Fruit fly (Drosophila melanogaster) whole organism, wandering third instar larva: ENCODE results near the gene Hs2st.

Experiments
- Abd-B ChIP-seq: fragments of >200 bp; optimal IDR thresholded peaks from 2 replicates; lab custom pipeline; 2017; ENCODE audit warnings: missing biosample characterization, missing genetic modification characterization
- CG32264 ChIP-seq: fragments of 200-800 bp; sonication (Bioruptor generic); optimal IDR thresholded peaks from 2 replicates; lab custom pipeline; 2016; ENCODE audit warnings: missing biosample characterization, missing genetic modification characterization
- CG9705 ChIP-seq: fragments of 200-800 bp; sonication (Bioruptor generic); optimal IDR thresholded peaks from 2 replicates; lab custom pipeline; 2018; ENCODE audit warnings: missing biosample characterization, mild to moderate bottlenecking, missing genetic modification characterization
- Dif ChIP-seq: fragments of 200-275, 200-300 bp; sonication (Bioruptor generic); optimal IDR thresholded peaks from 2 replicates; lab custom pipeline; 2018; ENCODE audit warnings: missing biosample characterization, missing genetic modification characterization; ENCODE audit not compliant: partially characterized antibody
- GATAd ChIP-seq: sonication (Bioruptor generic); optimal IDR thresholded peaks from 2 replicates; lab custom pipeline; 2016; ENCODE audit warnings: missing biosample characterization, missing genetic modification characterization
- Hnf4 ChIP-seq: fragments of 200-800 bp; sonication (Bioruptor generic); optimal IDR thresholded peaks from 2 replicates; lab custom pipeline; 2016; ENCODE audit warnings: missing biosample characterization, mild to moderate bottlenecking, missing genetic modification characterization
- Hr78 ChIP-seq: fragments of >200 bp; optimal IDR thresholded peaks from 2 replicates; lab custom pipeline; 2017; ENCODE audit warnings: missing biosample characterization, missing genetic modification characterization
- Hr83 ChIP-seq: fragments of 200-300 bp; sonication (Bioruptor generic); optimal IDR thresholded peaks from 2 replicates; lab custom pipeline; 2016; ENCODE audit warnings: missing biosample characterization, mild to moderate bottlenecking, missing genetic modification characterization, moderate library complexity; ENCODE audit not compliant: poor library complexity, severe bottlenecking
- Jra ChIP-seq: sonication (Bioruptor generic); optimal IDR thresholded peaks from 2 replicates; lab custom pipeline; 2016; ENCODE audit warnings: missing biosample characterization, missing genetic modification characterization
- Mio ChIP-seq: sonication (Bioruptor generic); optimal IDR thresholded peaks from 2 replicates; lab custom pipeline; 2016; ENCODE audit warnings: missing biosample characterization, missing genetic modification characterization
- Myc ChIP-seq: fragments of >200 bp; optimal IDR thresholded peaks from 2 replicates; lab custom pipeline; 2017
- N ChIP-seq: fragments of >200 bp; optimal IDR thresholded peaks from 2 replicates; lab custom pipeline; 2018; ENCODE audit warnings: missing biosample characterization, missing external identifiers, missing genetic modification characterization
- OdsH ChIP-seq: fragments of 200-800 bp; sonication (Bioruptor generic); optimal IDR thresholded peaks from 2 replicates; lab custom pipeline; 2016; ENCODE audit warnings: missing biosample characterization, mild to moderate bottlenecking, missing genetic modification characterization
- Vsx2 ChIP-seq: fragments of 200-300, 225-300 bp; sonication (Bioruptor generic); optimal IDR thresholded peaks from 2 replicates; lab custom pipeline; 2018; ENCODE audit warnings: missing biosample characterization, missing genetic modification characterization; ENCODE audit not compliant: partially characterized antibody
- br ChIP-seq: fragments of 200-800 bp; sonication (Bioruptor generic); optimal IDR thresholded peaks from 2 replicates; lab custom pipeline; 2016; ENCODE audit warnings: missing biosample characterization, missing genetic modification characterization
- brk ChIP-seq: fragments of 200-800 bp; sonication (Bioruptor generic); optimal IDR thresholded peaks from 2 replicates; lab custom pipeline; 2016; ENCODE audit warnings: missing biosample characterization, mild to moderate bottlenecking, missing genetic modification characterization
- dl ChIP-seq, 2 experiments: fragments of 175-275, 200-275 bp in 1 of 2; fragments of 200-275 bp in 1 of 2; sonication (Bioruptor generic); optimal IDR thresholded peaks; lab custom pipeline; 2018; ENCODE audit warnings: mild to moderate bottlenecking in 2 of 2, missing biosample characterization in 2 of 2, missing genetic modification characterization in 2 of 2, moderate library complexity in 2 of 2; ENCODE audit not compliant: partially characterized antibody in 2 of 2, insufficient read depth in 1 of 2
- foxo ChIP-seq, 2 experiments: fragments of 200-800 bp; sonication (Bioruptor generic); optimal IDR thresholded peaks; 2 replicates in 1 of 2; 3 replicates in 1 of 2; lab custom pipeline; 2016 to 2017; ENCODE audit warnings: missing biosample characterization in 2 of 2, missing genetic modification characterization in 2 of 2
- fru ChIP-seq: fragments of 200-800 bp; sonication (Bioruptor generic); optimal IDR thresholded peaks from 3 replicates; lab custom pipeline; 2016; ENCODE audit warnings: missing biosample characterization, mild to moderate bottlenecking, missing genetic modification characterization
- h ChIP-seq: fragments of 200-800 bp; sonication (Bioruptor generic); optimal IDR thresholded peaks from 3 replicates; lab custom pipeline; 2016; ENCODE audit warnings: missing biosample characterization, mild to moderate bottlenecking, missing genetic modification characterization
- jim ChIP-seq: fragments of 175-275, 200-325 bp; sonication (Bioruptor generic); optimal IDR thresholded peaks from 2 replicates; lab custom pipeline; 2016; ENCODE audit warnings: missing biosample characterization, mild to moderate bottlenecking, missing genetic modification characterization
- lola ChIP-seq: fragments of >200 bp; optimal IDR thresholded peaks from 2 replicates; lab custom pipeline; 2017; ENCODE audit warnings: missing biosample characterization, missing genetic modification characterization
- pan ChIP-seq: fragments of >200 bp; optimal IDR thresholded peaks from 2 replicates; lab custom pipeline; 2017
- psq ChIP-seq: fragments of 200-800 bp; sonication (Bioruptor generic); optimal IDR thresholded peaks from 3 replicates; lab custom pipeline; 2017; ENCODE audit warnings: missing biosample characterization, mild to moderate bottlenecking, missing genetic modification characterization, moderate library complexity
- rgr ChIP-seq: fragments of 200-800 bp; sonication (Bioruptor generic); optimal IDR thresholded peaks from 3 replicates; lab custom pipeline; 2016; ENCODE audit warnings: missing biosample characterization, mild to moderate bottlenecking, missing genetic modification characterization
- sage ChIP-seq: fragments of 200-800 bp; sonication (Bioruptor generic); optimal IDR thresholded peaks from 2 replicates; lab custom pipeline; 2016; ENCODE audit warnings: missing biosample characterization, mild to moderate bottlenecking, missing genetic modification characterization
- sv ChIP-seq: fragments of 200-800 bp; sonication (Bioruptor generic); optimal IDR thresholded peaks from 3 replicates; lab custom pipeline; 2016; ENCODE audit warnings: missing biosample characterization, missing genetic modification characterization
- tai ChIP-seq: sonication (Bioruptor generic); optimal IDR thresholded peaks from 2 replicates; lab custom pipeline; 2016; ENCODE audit warnings: missing biosample characterization, missing genetic modification characterization
- usp ChIP-seq: fragments of >200 bp; optimal IDR thresholded peaks from 2 replicates; lab custom pipeline; 2017; ENCODE audit warnings: missing biosample characterization, missing genetic modification characterization
- woc ChIP-seq: sonication (Bioruptor generic); optimal IDR thresholded peaks from 2 replicates; lab custom pipeline; 2016; ENCODE audit warnings: missing biosample characterization, mild to moderate bottlenecking, missing genetic modification characterization

Hs2st gene

dm6 chr2L:19479249-19479984 lies 34.9 kb upstream of the Hs2st start:
- TF ChIP-seq sv (GFP tag; lab: Kevin White, UChicago) (no peak), Jra (GFP tag; lab: Kevin White, UChicago) (no peak), brk (GFP tag; lab: Kevin White, UChicago) (no peak), jim (no peak), GATAd (GFP tag; lab: Kevin White, UChicago) (no peak), Dif (no peak), Hnf4 (GFP tag; lab: Kevin White, UChicago) (no peak), woc (GFP tag; lab: Kevin White, UChicago) (no peak)

DNA sequence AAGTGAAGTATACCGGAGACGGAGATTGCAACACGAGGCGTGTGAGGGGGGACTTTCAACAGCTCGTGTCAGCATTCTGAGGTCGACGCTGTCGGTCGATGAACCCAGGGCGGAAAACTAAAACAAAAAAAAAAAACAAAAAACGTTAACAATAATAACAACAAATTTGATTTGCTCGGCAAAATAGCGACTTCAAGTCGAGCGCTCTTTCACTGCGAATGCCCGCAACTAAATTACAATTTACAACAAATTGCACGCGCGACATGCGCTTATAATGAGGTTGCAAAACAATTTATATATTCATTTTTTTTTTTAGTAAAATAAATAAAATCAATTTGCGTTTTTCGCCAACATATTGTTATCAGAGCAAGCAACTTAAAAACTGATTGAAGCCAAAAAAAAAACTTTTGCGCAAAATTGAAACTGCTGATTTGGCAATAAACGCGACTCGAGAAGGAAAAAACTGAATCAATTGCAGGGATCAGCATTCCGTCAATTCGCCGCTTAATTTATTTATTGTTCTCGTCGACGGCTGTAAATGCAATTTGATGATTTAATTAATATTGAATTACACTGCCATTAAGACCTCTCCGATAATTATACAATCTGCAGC lies 29.0 kb upstream of the Hs2st start:
- TF ChIP-seq tai (no peak), Mio (GFP tag; lab: Kevin White, UChicago) (no peak), foxo (GFP tag; optimal IDR thresholded peaks at IDR 0.05; lab: Kevin White, UChicago) (no peak), CG9705 (GFP tag; lab: Kevin White, UChicago) (no peak), CG32264 (no peak), psq (GFP tag; lab: Kevin White, UChicago) (no peak), fru (no peak), sage (GFP tag; lab: Kevin White, UChicago) (no peak), Myc (lab: Kevin White, UChicago) (no peak), h (GFP tag; lab: Kevin White, UChicago) (no peak), dl (GFP tag; optimal IDR thresholded peaks at IDR 0.05; lab: Kevin White, UChicago; ENCODE audit: insufficient read depth in 1 of 2, partially characterized antibody in 2 of 2) (no peak), Hr78 (no peak), brk (GFP tag; lab: Kevin White, UChicago) (no peak)

DNA sequence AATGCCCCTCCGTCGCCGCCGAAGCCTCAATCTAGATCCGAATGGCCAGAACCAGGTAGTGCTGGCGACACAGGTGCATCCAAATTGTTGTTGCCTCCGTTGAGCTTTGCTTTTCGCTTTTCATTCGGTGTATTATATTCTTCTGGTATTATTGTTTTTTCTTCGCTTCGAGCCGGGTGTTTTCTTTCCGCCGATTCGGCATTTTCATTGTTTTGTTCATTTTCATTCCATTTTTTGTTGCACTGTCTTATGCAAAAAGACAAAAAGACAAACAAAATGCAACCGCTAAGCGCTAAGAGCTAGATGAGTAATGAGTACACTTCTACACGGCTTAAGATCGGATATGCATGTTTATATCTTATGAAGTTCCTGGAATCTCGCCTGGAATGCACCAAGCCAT lies 27.7 kb upstream of the Hs2st start:
- TF ChIP-seq pan (lab: Kevin White, UChicago) (no peak), tai (no peak)

- TF ChIP-seq Abd-B (GFP tag; lab: Kevin White, UChicago) (no peak), Dif (no peak), GATAd (GFP tag; lab: Kevin White, UChicago) (no peak)
These were observed 25.2 kb upstream of the Hs2st start for dm6 chr2L:19469751-19470150.

dm6 chr2L:19469090-19469489 lies 24.5 kb upstream of the Hs2st start:
- TF ChIP-seq GATAd (GFP tag; lab: Kevin White, UChicago) = no peak
- no peak for TF ChIP-seq OdsH (GFP tag; lab: Kevin White, UChicago)
- no peak for TF ChIP-seq lola
- no peak for TF ChIP-seq CG9705 (GFP tag; lab: Kevin White, UChicago)
- TF ChIP-seq Mio (GFP tag; lab: Kevin White, UChicago) = no peak
- no peak for TF ChIP-seq br (GFP tag; lab: Kevin White, UChicago)
- no peak for TF ChIP-seq rgr (GFP tag; lab: Kevin White, UChicago)
- no peak for TF ChIP-seq fru
- no peak for TF ChIP-seq Hnf4 (GFP tag; lab: Kevin White, UChicago)
- TF ChIP-seq usp (GFP tag; lab: Kevin White, UChicago) = no peak
- TF ChIP-seq Dif = no peak
- no peak for TF ChIP-seq pan (lab: Kevin White, UChicago)
- no peak for TF ChIP-seq Hr83
- no peak for TF ChIP-seq Jra (GFP tag; lab: Kevin White, UChicago)
- TF ChIP-seq Vsx2 = no peak
- TF ChIP-seq CG32264 = no peak
- TF ChIP-seq N = no peak
